Worm (Caenorhabditis elegans) whole organism, L2 larva: ENCODE data around the gene ZK381.2.
A peak's percentile ranks its signal among the peaks of the same experiment; 100 is the strongest.

Experiments used
- C34F6.9 ChIP-seq: fragments of 150-350 bp; optimal IDR thresholded peaks from 2 replicates; lab custom pipeline; 2014; ENCODE audit warnings: missing biosample characterization, missing genetic modification characterization
- F13H6.1 ChIP-seq: sonication (generic microtip); optimal IDR thresholded peaks from 2 replicates; lab custom pipeline; 2016; ENCODE audit warnings: missing genetic modification characterization, missing compliant biosample characterization
- R02D3.7 ChIP-seq: fragments of 150-350 bp; optimal IDR thresholded peaks from 2 replicates; lab custom pipeline; 2014; ENCODE audit warnings: missing biosample characterization, missing genetic modification characterization
- Y55F3AM.14 ChIP-seq: fragments of 200-800 bp; sonication (Bioruptor generic); optimal IDR thresholded peaks from 2 replicates; lab custom pipeline; 2018; ENCODE audit warnings: mild to moderate bottlenecking, missing genetic modification characterization, missing compliant biosample characterization
- ZK546.5 ChIP-seq: sonication (generic microtip); optimal IDR thresholded peaks from 2 replicates; lab custom pipeline; 2017; ENCODE audit warnings: missing biosample characterization, missing genetic modification characterization
- alr-1 ChIP-seq: fragments of 150-350 bp; optimal IDR thresholded peaks from 2 replicates; lab custom pipeline; 2014; ENCODE audit warnings: missing biosample characterization, missing genetic modification characterization
- ama-1 ChIP-seq: fragments of 150-350 bp; optimal IDR thresholded peaks from 2 replicates; lab custom pipeline; 2018; ENCODE audit warnings: inconsistent platforms
- blmp-1 ChIP-seq: sonication (generic microtip); optimal IDR thresholded peaks from 2 replicates; lab custom pipeline; 2017; ENCODE audit warnings: missing genetic modification characterization, mild to moderate bottlenecking, missing compliant biosample characterization, antibody characterized with exemption, moderate library complexity; ENCODE audit not compliant: insufficient read depth
- ceh-16 ChIP-seq: fragments of 150-350 bp; optimal IDR thresholded peaks from 2 replicates; lab custom pipeline; 2014; ENCODE audit warnings: missing biosample characterization, missing genetic modification characterization
- ceh-82 ChIP-seq: fragments of 150-350 bp; optimal IDR thresholded peaks from 2 replicates; lab custom pipeline; 2014; ENCODE audit warnings: missing biosample characterization, missing genetic modification characterization
- crh-2 ChIP-seq: sonication (generic microtip); optimal IDR thresholded peaks from 2 replicates; lab custom pipeline; 2017; ENCODE audit warnings: missing biosample characterization, missing genetic modification characterization
- dmd-4 ChIP-seq: sonication (generic microtip); optimal IDR thresholded peaks from 2 replicates; lab custom pipeline; 2017; ENCODE audit warnings: missing biosample characterization, missing genetic modification characterization
- egl-27 ChIP-seq: sonication (generic microtip); optimal IDR thresholded peaks from 3 replicates; lab custom pipeline; 2017; ENCODE audit warnings: missing biosample characterization, missing genetic modification reagents, missing genetic modification characterization
- elt-1 ChIP-seq: fragments of 150-350 bp; optimal IDR thresholded peaks from 2 replicates; lab custom pipeline; 2014; ENCODE audit warnings: missing biosample characterization, missing genetic modification characterization
- elt-3 ChIP-seq: sonication (generic microtip); optimal IDR thresholded peaks from 2 replicates; lab custom pipeline; 2017; ENCODE audit warnings: missing biosample characterization, missing genetic modification characterization
- gmeb-1 ChIP-seq: fragments of 150-350 bp; optimal IDR thresholded peaks from 2 replicates; lab custom pipeline; 2014; ENCODE audit warnings: missing biosample characterization, missing genetic modification characterization
- lin-11 ChIP-seq: fragments of 150-350 bp; sonication (generic microtip); optimal IDR thresholded peaks from 2 replicates; lab custom pipeline; 2014; ENCODE audit warnings: missing biosample characterization, missing genetic modification characterization, inconsistent platforms, mixed read lengths
- lin-13 ChIP-seq: fragments of 150-350 bp; optimal IDR thresholded peaks from 2 replicates; lab custom pipeline; 2014; ENCODE audit warnings: missing biosample characterization, missing genetic modification reagents, missing genetic modification characterization
- lin-39 ChIP-seq: fragments of 150-350 bp; optimal IDR thresholded peaks from 2 replicates; lab custom pipeline; 2014; ENCODE audit warnings: missing biosample characterization, missing genetic modification reagents, missing genetic modification characterization
- lsy-2 ChIP-seq, 2 experiments: fragments of 150-350 bp in 1 of 2; sonication (generic microtip) in 1 of 2; optimal IDR thresholded peaks; 2 replicates each; lab custom pipeline; 2014 to 2017; ENCODE audit warnings: missing biosample characterization in 2 of 2, missing genetic modification characterization in 2 of 2
- mab-5 ChIP-seq: fragments of 150-350 bp; optimal IDR thresholded peaks from 2 replicates; lab custom pipeline; 2014; ENCODE audit warnings: missing biosample characterization, missing genetic modification characterization
- mdl-1 ChIP-seq, 2 experiments: fragments of 150-350 bp in 1 of 2; sonication (generic microtip) in 1 of 2; optimal IDR thresholded peaks; 2 replicates each; lab custom pipeline; 2017; ENCODE audit warnings: missing biosample characterization in 2 of 2, missing genetic modification characterization in 2 of 2
- nhr-10 ChIP-seq: sonication (generic microtip); optimal IDR thresholded peaks from 2 replicates; lab custom pipeline; 2017; ENCODE audit warnings: missing biosample characterization, missing genetic modification characterization
- nhr-11 ChIP-seq: fragments of 150-350 bp; optimal IDR thresholded peaks from 2 replicates; lab custom pipeline; 2014; ENCODE audit warnings: missing biosample characterization, missing genetic modification characterization
- nhr-12 ChIP-seq: fragments of 150-350 bp; optimal IDR thresholded peaks from 2 replicates; lab custom pipeline; 2014; ENCODE audit warnings: missing biosample characterization, missing genetic modification characterization
- nhr-129 ChIP-seq: fragments of 150-350 bp; optimal IDR thresholded peaks from 2 replicates; lab custom pipeline; 2014; ENCODE audit warnings: missing biosample characterization, missing genetic modification characterization
- nhr-21 ChIP-seq: fragments of 150-350 bp; optimal IDR thresholded peaks from 2 replicates; lab custom pipeline; 2014; ENCODE audit warnings: missing biosample characterization, missing genetic modification characterization
- nhr-23 ChIP-seq: fragments of 150-350 bp; optimal IDR thresholded peaks from 2 replicates; lab custom pipeline; 2014; ENCODE audit warnings: missing biosample characterization, missing genetic modification reagents, missing genetic modification characterization
- nhr-237 ChIP-seq: fragments of 150-350 bp; optimal IDR thresholded peaks from 2 replicates; lab custom pipeline; 2014; ENCODE audit warnings: missing biosample characterization, missing genetic modification characterization
- nhr-25 ChIP-seq: fragments of 150-350 bp; sonication (generic microtip); optimal IDR thresholded peaks from 3 replicates; lab custom pipeline; 2014; ENCODE audit warnings: missing biosample characterization, missing genetic modification characterization
- nhr-6 ChIP-seq: fragments of 150-350 bp; optimal IDR thresholded peaks from 2 replicates; lab custom pipeline; 2014; ENCODE audit warnings: missing biosample characterization, missing genetic modification characterization
- nhr-77 ChIP-seq: fragments of 150-350 bp; optimal IDR thresholded peaks from 2 replicates; lab custom pipeline; 2014; ENCODE audit warnings: missing biosample characterization, missing genetic modification characterization
- peb-1 ChIP-seq: fragments of 150-350 bp; optimal IDR thresholded peaks from 2 replicates; lab custom pipeline; 2014; ENCODE audit warnings: missing biosample characterization, missing genetic modification characterization
- sem-4 ChIP-seq: fragments of 150-350 bp; optimal IDR thresholded peaks from 2 replicates; lab custom pipeline; 2014; ENCODE audit warnings: missing biosample characterization, missing genetic modification reagents, missing genetic modification characterization
- sma-3 ChIP-seq: sonication (generic microtip); optimal IDR thresholded peaks from 2 replicates; lab custom pipeline; 2016; ENCODE audit warnings: missing genetic modification reagents, missing genetic modification characterization, missing compliant biosample characterization
- sma-9 ChIP-seq, 2 experiments: fragments of 150-350 bp in 1 of 2; sonication (generic microtip) in 1 of 2; optimal IDR thresholded peaks; 2 replicates each; lab custom pipeline; 2014 to 2016; ENCODE audit warnings: missing genetic modification characterization in 2 of 2, mild to moderate bottlenecking in 1 of 2, missing biosample characterization in 1 of 2, missing compliant biosample characterization in 1 of 2, missing genetic modification reagents in 1 of 2, moderate library complexity in 1 of 2
- snpc-4 ChIP-seq: fragments of 150-350 bp; optimal IDR thresholded peaks from 2 replicates; lab custom pipeline; 2014; ENCODE audit warnings: missing biosample characterization, missing genetic modification characterization
- unc-39 ChIP-seq: fragments of 150-350 bp; optimal IDR thresholded peaks from 2 replicates; lab custom pipeline; 2014; ENCODE audit warnings: missing biosample characterization, missing genetic modification characterization
- unc-55 ChIP-seq: fragments of 150-350 bp; sonication (generic microtip); optimal IDR thresholded peaks from 3 replicates; lab custom pipeline; 2014; ENCODE audit warnings: missing biosample characterization, missing genetic modification reagents, missing genetic modification characterization
- unc-62 ChIP-seq: fragments of 150-350 bp; optimal IDR thresholded peaks from 2 replicates; lab custom pipeline; 2014; ENCODE audit warnings: missing biosample characterization, missing genetic modification reagents, missing genetic modification characterization
- zag-1 ChIP-seq: fragments of 150-350 bp; optimal IDR thresholded peaks from 2 replicates; lab custom pipeline; 2014; ENCODE audit warnings: missing biosample characterization, missing genetic modification characterization
- ztf-1 ChIP-seq: fragments of 200-800 bp; sonication (Bioruptor generic); conservative IDR thresholded peaks from 2 replicates; pipeline ENCODE4 v1.3.6; 2022; ENCODE audit warnings: missing genetic modification characterization, missing compliant biosample characterization
- ztf-11 ChIP-seq: sonication (generic microtip); optimal IDR thresholded peaks from 2 replicates; lab custom pipeline; 2017; ENCODE audit warnings: missing biosample characterization, missing genetic modification characterization
- ztf-4 ChIP-seq: fragments of 150-350 bp; optimal IDR thresholded peaks from 2 replicates; lab custom pipeline; 2014; ENCODE audit warnings: missing biosample characterization, missing genetic modification characterization

ZK381.2 gene

ce11 chrIV:6956668-6957067, 8.6 kb upstream of the ZK381.2 start:
- peak; percentile 7 for TF ChIP-seq crh-2 (tag; lab: Kevin White, UChicago)
- TF ChIP-seq ama-1 (lab: Kevin White, UChicago): no peak
- TF ChIP-seq nhr-10: no peak
- TF ChIP-seq mdl-1 (tag; optimal IDR thresholded peaks at IDR 0.05; lab: Kevin White, UChicago): peak in 1 of 2 experiments; percentile 50
- TF ChIP-seq zag-1 (tag; lab: Kevin White, UChicago): peak; percentile 27
- no peak for TF ChIP-seq nhr-25 (tag; lab: Kevin White, UChicago)
- no peak for TF ChIP-seq nhr-21 (tag; lab: Kevin White, UChicago)
- TF ChIP-seq lin-11 (tag; lab: Kevin White, UChicago): no peak
- no peak for TF ChIP-seq nhr-237 (tag; lab: Kevin White, UChicago)
- no peak for TF ChIP-seq nhr-77 (tag; lab: Kevin White, UChicago)
- TF ChIP-seq Y55F3AM.14 (GFP tag; lab: Kevin White, UChicago): no peak
- TF ChIP-seq nhr-11 (tag; lab: Kevin White, UChicago): no peak
- TF ChIP-seq F13H6.1 (tag; lab: Kevin White, UChicago): no peak
- peak; percentile 9 for TF ChIP-seq nhr-129 (tag; lab: Kevin White, UChicago)
- TF ChIP-seq sma-9 (GFP tag; optimal IDR thresholded peaks at IDR 0.05; lab: Kevin White, UChicago): peak; percentile 28
- TF ChIP-seq sma-9 (tag; optimal IDR thresholded peaks at IDR 0.05; lab: Kevin White, UChicago): no peak
- TF ChIP-seq unc-62 (GFP tag; lab: Kevin White, UChicago): no peak
- TF ChIP-seq sma-3 (GFP tag; lab: Kevin White, UChicago): no peak
- no peak for TF ChIP-seq R02D3.7 (tag; lab: Kevin White, UChicago)
- TF ChIP-seq ZK546.5 (tag; lab: Kevin White, UChicago): no peak
- peak; percentile 63 for TF ChIP-seq C34F6.9 (tag; lab: Kevin White, UChicago)
- TF ChIP-seq peb-1: no peak
- TF ChIP-seq ztf-4 (tag; lab: Kevin White, UChicago): no peak
- TF ChIP-seq ceh-82 (tag; lab: Kevin White, UChicago): no peak
- TF ChIP-seq gmeb-1 (tag; lab: Kevin White, UChicago): no peak
- TF ChIP-seq lsy-2 (tag; optimal IDR thresholded peaks at IDR 0.05; lab: Kevin White, UChicago): peak in 1 of 2 experiments; percentile 52

- TF ChIP-seq F13H6.1 (tag; lab: Kevin White, UChicago) (no peak), unc-55 (GFP tag; lab: Kevin White, UChicago) (no peak), sem-4 (tag; lab: Kevin White, UChicago) (no peak), nhr-237 (tag; lab: Kevin White, UChicago) (no peak), nhr-21 (tag; lab: Kevin White, UChicago) (no peak), ztf-1 (GFP tag; lab: Robert Waterston, UW) (no peak), Y55F3AM.14 (GFP tag; lab: Kevin White, UChicago) (no peak), unc-39 (tag; lab: Kevin White, UChicago) (no peak), dmd-4 (no peak), nhr-10 (no peak), ZK546.5 (tag; lab: Kevin White, UChicago) (no peak), zag-1 (tag; lab: Kevin White, UChicago) (no peak)
These were observed 8.0 kb upstream of the ZK381.2 start, which contains the start of gene jnk-1 for ce11 chrIV:6957341-6957740. Gene jnk-1 (plus strand): TSS chrIV:6957641.

- TF ChIP-seq unc-39 (tag; lab: Kevin White, UChicago) (no peak), snpc-4 (tag; lab: Kevin White, UChicago) (no peak), alr-1 (tag; lab: Kevin White, UChicago) (no peak), blmp-1 (tag; lab: Kevin White, UChicago) (no peak), ztf-4 (tag; lab: Kevin White, UChicago) (no peak), elt-1 (tag; lab: Kevin White, UChicago) (no peak), lsy-2 (tag; optimal IDR thresholded peaks at IDR 0.05; lab: Kevin White, UChicago) (peak in 1 of 2 experiments; percentile 65), lin-11 (tag; lab: Kevin White, UChicago) (no peak), ztf-1 (GFP tag; lab: Robert Waterston, UW) (no peak), unc-62 (GFP tag; lab: Kevin White, UChicago) (no peak), nhr-77 (tag; lab: Kevin White, UChicago) (no peak), sma-3 (GFP tag; lab: Kevin White, UChicago) (no peak), peb-1 (no peak), nhr-11 (tag; lab: Kevin White, UChicago) (no peak), nhr-12 (tag; lab: Kevin White, UChicago) (no peak), lin-39 (no peak), sem-4 (tag; lab: Kevin White, UChicago) (no peak), nhr-23 (no peak), R02D3.7 (tag; lab: Kevin White, UChicago) (no peak), mab-5 (tag; lab: Kevin White, UChicago) (peak; percentile 95), elt-3 (tag; lab: Kevin White, UChicago) (no peak), nhr-25 (tag; lab: Kevin White, UChicago) (no peak), Y55F3AM.14 (GFP tag; lab: Kevin White, UChicago) (peak; percentile 56), ZK546.5 (tag; lab: Kevin White, UChicago) (no peak), gmeb-1 (tag; lab: Kevin White, UChicago) (no peak), dmd-4 (no peak), ceh-82 (tag; lab: Kevin White, UChicago) (no peak), ztf-11 (tag; lab: Kevin White, UChicago) (no peak), nhr-21 (tag; lab: Kevin White, UChicago) (no peak), ceh-16 (tag; lab: Kevin White, UChicago) (no peak), egl-27 (tag; lab: Kevin White, UChicago) (no peak), C34F6.9 (tag; lab: Kevin White, UChicago) (peak; percentile 56), nhr-6 (tag; lab: Kevin White, UChicago) (no peak), mdl-1 (tag; optimal IDR thresholded peaks at IDR 0.05; lab: Kevin White, UChicago) (no peak), nhr-129 (tag; lab: Kevin White, UChicago) (peak; percentile 25), lin-13 (GFP tag; lab: Kevin White, UChicago) (no peak), zag-1 (tag; lab: Kevin White, UChicago) (peak; percentile 33), sma-9 (GFP tag; optimal IDR thresholded peaks at IDR 0.05; lab: Kevin White, UChicago) (peak; percentile 5), sma-9 (tag; optimal IDR thresholded peaks at IDR 0.05; lab: Kevin White, UChicago) (no peak)
These were observed 6.6 kb upstream of the ZK381.2 start for ce11 chrIV:6958696-6959095.
